Fruit fly (Drosophila melanogaster) whole organism, embryonic: ENCODE measurements around the gene Ppm1.

ENCODE experiments used
- Aef1 ChIP-seq: fragments of 200-800 bp; sonication (Bioruptor generic); IDR thresholded peaks from 3 replicates; pipeline ENCODE4 v1.3.6; 2022; ENCODE audit warnings: missing biosample characterization, missing genetic modification characterization
- B-H2 ChIP-seq: fragments of 200-800 bp; sonication (Bioruptor generic); optimal IDR thresholded peaks from 2 replicates; lab custom pipeline; 2018; ENCODE audit warnings: missing biosample characterization, mild to moderate bottlenecking, missing genetic modification characterization
- Bgb ChIP-seq: fragments of 200-800 bp; sonication (Bioruptor generic); IDR thresholded peaks from 2 replicates; pipeline ENCODE4 v1.3.6; 2022; ENCODE audit warnings: missing biosample characterization, missing genetic modification characterization; ENCODE audit not compliant: partially characterized antibody
- CG12071 ChIP-seq: fragments of 200-800 bp; sonication (Bioruptor generic); optimal IDR thresholded peaks from 3 replicates; lab custom pipeline; 2018; ENCODE audit warnings: missing biosample characterization, mild to moderate bottlenecking, missing genetic modification characterization
- CG12391 ChIP-seq: fragments of 200-800 bp; sonication (Bioruptor generic); optimal IDR thresholded peaks from 3 replicates; lab custom pipeline; 2018; ENCODE audit warnings: missing biosample characterization, mild to moderate bottlenecking, missing genetic modification characterization, moderate library complexity
- CG13894 ChIP-seq: fragments of 200-800 bp; sonication (Bioruptor generic); optimal IDR thresholded peaks from 3 replicates; lab custom pipeline; 2018; ENCODE audit warnings: missing biosample characterization, mild to moderate bottlenecking, missing genetic modification characterization, moderate library complexity
- CG1529 ChIP-seq: fragments of 200-800 bp; sonication (Bioruptor generic); optimal IDR thresholded peaks from 3 replicates; lab custom pipeline; 2018; ENCODE audit warnings: missing biosample characterization, missing genetic modification characterization
- CG15514 ChIP-seq: fragments of 200-800 bp; sonication (Bioruptor generic); optimal IDR thresholded peaks from 3 replicates; lab custom pipeline; 2017; ENCODE audit warnings: missing biosample characterization, missing genetic modification characterization, mild to moderate bottlenecking, moderate library complexity, missing genetic modification reagents
- CG15601 ChIP-seq: fragments of 200-800 bp; sonication (Bioruptor generic); optimal IDR thresholded peaks from 3 replicates; lab custom pipeline; 2019; ENCODE audit warnings: missing biosample characterization, mild to moderate bottlenecking, missing genetic modification characterization, moderate library complexity
- CG18599 ChIP-seq: fragments of 200-800 bp; sonication (Bioruptor generic); optimal IDR thresholded peaks from 3 replicates; lab custom pipeline; 2017; ENCODE audit warnings: missing biosample characterization, missing genetic modification characterization, mild to moderate bottlenecking, moderate library complexity, missing genetic modification reagents
- CG18764 ChIP-seq: fragments of 200-800 bp; sonication (Bioruptor generic); optimal IDR thresholded peaks from 3 replicates; lab custom pipeline; 2016; ENCODE audit warnings: missing biosample characterization, missing genetic modification characterization
- CG2202 ChIP-seq: fragments of 200-800 bp; sonication (Bioruptor generic); optimal IDR thresholded peaks from 2 replicates; lab custom pipeline; 2018; ENCODE audit warnings: missing biosample characterization, mild to moderate bottlenecking, missing genetic modification characterization
- CG32532 ChIP-seq: fragments of 200-800 bp; sonication (Bioruptor generic); IDR thresholded peaks from 2 replicates; pipeline ENCODE4 v1.3.6; 2022; ENCODE audit warnings: missing biosample characterization, missing genetic modification characterization
- CG34376 ChIP-seq: fragments of 200-800 bp; sonication (Bioruptor generic); optimal IDR thresholded peaks from 2 replicates; lab custom pipeline; 2018; ENCODE audit warnings: missing biosample characterization, mild to moderate bottlenecking, missing genetic modification characterization
- CG43689 ChIP-seq: fragments of 200-800 bp; sonication (Bioruptor generic); IDR thresholded peaks from 2 replicates; pipeline ENCODE4 v1.3.6; 2022; ENCODE audit warnings: missing biosample characterization, missing genetic modification characterization
- CG6791 ChIP-seq: fragments of 200-800 bp; sonication (Bioruptor generic); IDR thresholded peaks from 3 replicates; pipeline ENCODE4 v1.3.6; 2022; ENCODE audit warnings: missing biosample characterization, missing genetic modification characterization; ENCODE audit not compliant: partially characterized antibody
- CG7963 ChIP-seq: fragments of 200-800 bp; sonication (Bioruptor generic); IDR thresholded peaks from 3 replicates; pipeline ENCODE4 v1.3.6; 2022; ENCODE audit warnings: missing biosample characterization, missing genetic modification characterization; ENCODE audit not compliant: partially characterized antibody
- CG9727 ChIP-seq: fragments of 200-800 bp; sonication (Bioruptor generic); optimal IDR thresholded peaks from 3 replicates; lab custom pipeline; 2017; ENCODE audit warnings: missing biosample characterization, mild to moderate bottlenecking, missing genetic modification characterization
- CG9932 ChIP-seq: fragments of 200-800 bp; sonication (Bioruptor generic); IDR thresholded peaks from 2 replicates; pipeline ENCODE4 v1.3.6; 2022; ENCODE audit warnings: missing biosample characterization, missing genetic modification characterization
- Dbx ChIP-seq: fragments of 200-800 bp; sonication (Bioruptor generic); IDR thresholded peaks from 3 replicates; pipeline ENCODE4 v1.3.6; 2022; ENCODE audit warnings: missing biosample characterization, missing genetic modification characterization
- E2f1 ChIP-seq: fragments of 200-800 bp; sonication (Bioruptor generic); IDR thresholded peaks from 2 replicates; pipeline ENCODE4 v1.3.6; 2022; ENCODE audit warnings: missing biosample characterization, missing genetic modification characterization
- Ets65A ChIP-seq: fragments of 200-800 bp; sonication (Bioruptor generic); peaks from one replicate; lab custom pipeline; 2016; ENCODE audit warnings: missing biosample characterization, missing genetic modification characterization
- Ets97D ChIP-seq: fragments of 200-800 bp; sonication (Bioruptor generic); optimal IDR thresholded peaks from 3 replicates; lab custom pipeline; 2016; ENCODE audit warnings: missing biosample characterization, missing genetic modification characterization
- Hand ChIP-seq: fragments of 200-800 bp; sonication (Bioruptor generic); optimal IDR thresholded peaks from 2 replicates; lab custom pipeline; 2017; ENCODE audit warnings: mild to moderate bottlenecking, missing biosample characterization, missing genetic modification reagents, missing genetic modification characterization
- Hr78 ChIP-seq, 2 experiments: fragments of 200-800 bp in 1 of 2; fragments of >200 bp in 1 of 2; sonication (Bioruptor generic) in 1 of 2; optimal IDR thresholded peaks; 2 replicates each; lab custom pipeline; 2017 to 2019; ENCODE audit warnings: missing biosample characterization in 2 of 2, missing genetic modification characterization in 2 of 2, mild to moderate bottlenecking in 1 of 2, moderate library complexity in 1 of 2
- MTF-1 ChIP-seq: fragments of 200-800 bp; sonication (Bioruptor generic); optimal IDR thresholded peaks from 2 replicates; lab custom pipeline; 2018; ENCODE audit warnings: missing biosample characterization, mild to moderate bottlenecking, missing genetic modification characterization, borderline replicate concordance
- NFAT ChIP-seq: fragments of 200-800 bp; sonication (Bioruptor generic); IDR thresholded peaks from 2 replicates; pipeline ENCODE4 v1.3.6; 2022; ENCODE audit warnings: missing biosample characterization, missing genetic modification characterization
- abd-A ChIP-seq: fragments of 200-800 bp; sonication (Bioruptor generic); optimal IDR thresholded peaks from 3 replicates; lab custom pipeline; 2019; ENCODE audit warnings: missing biosample characterization, mild to moderate bottlenecking, missing genetic modification characterization, moderate library complexity
- ash1 ChIP-seq: fragments of 200-800 bp; sonication (Bioruptor generic); optimal IDR thresholded peaks from 2 replicates; lab custom pipeline; 2018; ENCODE audit warnings: missing biosample characterization, mild to moderate bottlenecking, missing genetic modification characterization
- bbx ChIP-seq: fragments of 200-800 bp; sonication (Bioruptor generic); IDR thresholded peaks from 2 replicates; pipeline ENCODE4 v1.3.6; 2022; ENCODE audit warnings: missing biosample characterization, missing genetic modification characterization; ENCODE audit not compliant: partially characterized antibody
- bigmax ChIP-seq: fragments of 200-800 bp; sonication (Bioruptor generic); optimal IDR thresholded peaks from 2 replicates; lab custom pipeline; 2018; ENCODE audit warnings: missing biosample characterization, mild to moderate bottlenecking, missing genetic modification characterization
- cas ChIP-seq: fragments of 200-800 bp; sonication (Bioruptor generic); IDR thresholded peaks from 2 replicates; pipeline ENCODE4 v1.3.6; 2022; ENCODE audit warnings: missing biosample characterization, missing genetic modification characterization
- chinmo ChIP-seq: fragments of 200-800 bp; sonication (Bioruptor generic); IDR thresholded peaks from 4 replicates; pipeline ENCODE4 v1.3.6; 2022; ENCODE audit warnings: missing biosample characterization, missing genetic modification characterization; ENCODE audit not compliant: partially characterized antibody
- chm ChIP-seq: fragments of 200-800 bp; sonication (Bioruptor generic); IDR thresholded peaks from 2 replicates; pipeline ENCODE4 v1.3.6; 2022; ENCODE audit warnings: missing biosample characterization, missing genetic modification characterization
- chn ChIP-seq: fragments of 200-800 bp; sonication (Bioruptor generic); optimal IDR thresholded peaks from 2 replicates; lab custom pipeline; 2016; ENCODE audit warnings: missing biosample characterization, missing genetic modification characterization
- dm ChIP-seq: fragments of 200-800 bp; sonication (Bioruptor generic); optimal IDR thresholded peaks from 3 replicates; lab custom pipeline; 2016; ENCODE audit warnings: missing biosample characterization, missing genetic modification characterization
- fd102C ChIP-seq: fragments of 200-800 bp; sonication (Bioruptor generic); optimal IDR thresholded peaks from 2 replicates; lab custom pipeline; 2018; ENCODE audit warnings: missing biosample characterization, mild to moderate bottlenecking, missing genetic modification characterization, moderate library complexity
- insv ChIP-seq, 2 experiments: fragments of 200-800 bp; sonication (Bioruptor generic); optimal IDR thresholded peaks; 3 replicates each; lab custom pipeline; 2016 to 2018; ENCODE audit warnings: missing biosample characterization in 2 of 2, missing genetic modification characterization in 2 of 2
- maf-S ChIP-seq: fragments of 200-800 bp; sonication (Bioruptor generic); optimal IDR thresholded peaks from 2 replicates; lab custom pipeline; 2016; ENCODE audit warnings: missing biosample characterization, missing genetic modification characterization
- otp ChIP-seq: fragments of 200-800 bp; sonication (Bioruptor generic); IDR thresholded peaks from 3 replicates; pipeline ENCODE4, ENCODE4 v1.3.6; 2022; ENCODE audit warnings: missing biosample characterization, missing genetic modification characterization
- pzg ChIP-seq: fragments of 200-800 bp; sonication (Bioruptor generic); optimal IDR thresholded peaks from 3 replicates; lab custom pipeline; 2018; ENCODE audit warnings: missing biosample characterization, mild to moderate bottlenecking, missing genetic modification characterization, moderate library complexity
- rib ChIP-seq: fragments of 200-800 bp; sonication (Bioruptor generic); IDR thresholded peaks from 2 replicates; pipeline ENCODE4 v1.3.6; 2022; ENCODE audit warnings: missing biosample characterization, missing genetic modification characterization
- sd ChIP-seq: fragments of 200-800 bp; sonication (Bioruptor generic); optimal IDR thresholded peaks from 3 replicates; lab custom pipeline; 2018; ENCODE audit warnings: missing biosample characterization, mild to moderate bottlenecking, missing genetic modification characterization, moderate library complexity
- sob ChIP-seq: fragments of 200-800 bp; sonication (Bioruptor generic); IDR thresholded peaks from 2 replicates; pipeline ENCODE4 v1.3.6; 2022; ENCODE audit warnings: missing biosample characterization, missing genetic modification characterization
- trh ChIP-seq: fragments of 200-800 bp; sonication (Bioruptor generic); optimal IDR thresholded peaks from 2 replicates; lab custom pipeline; 2016; ENCODE audit warnings: missing biosample characterization, missing genetic modification characterization
- ttk ChIP-seq: fragments of 200-800 bp; sonication (Bioruptor generic); IDR thresholded peaks from 2 replicates; pipeline ENCODE4 v2.1.2; 2022; ENCODE audit warnings: missing biosample characterization, missing genetic modification characterization

Gene Ppm1

DNA sequence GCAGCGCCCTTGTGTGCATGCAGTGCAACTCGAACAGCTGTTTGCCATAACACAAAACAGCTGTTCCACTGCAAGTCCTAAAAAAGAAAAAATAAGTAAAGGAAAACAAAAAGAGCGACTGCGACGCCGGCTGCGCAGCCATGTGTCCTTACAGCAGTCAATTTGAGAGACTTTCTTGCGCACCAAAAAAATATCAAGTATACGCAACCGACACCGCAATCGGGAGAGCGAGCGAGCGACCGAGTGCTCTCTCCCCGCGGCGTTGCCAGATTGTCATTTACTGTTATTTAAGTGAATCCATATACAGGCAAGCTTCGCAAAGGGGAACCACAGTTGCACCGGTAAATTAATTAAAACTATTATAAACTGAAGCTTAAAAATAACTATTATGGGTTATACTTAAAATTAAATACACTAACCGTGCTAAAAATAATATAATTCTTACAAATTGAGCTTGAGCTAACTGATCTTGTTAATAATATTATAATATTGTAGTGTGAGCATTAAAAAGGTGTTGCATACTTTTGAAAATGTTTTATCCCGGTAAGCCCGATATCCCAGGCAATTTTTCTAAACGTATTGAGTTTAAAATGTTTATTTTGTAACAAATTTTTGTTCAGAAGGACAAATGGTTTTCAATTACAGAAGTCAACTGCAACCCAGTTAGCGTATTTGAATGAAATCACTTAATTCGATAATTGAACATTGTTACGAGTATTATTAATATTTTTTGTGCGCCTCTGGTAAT lies 49.0 kb downstream of the Ppm1 start (continued):
- TF ChIP-seq CG15601 (tag; lab: Kevin White, UChicago) = no peak
- TF ChIP-seq CG18764 (GFP tag; lab: Kevin White, UChicago) = no peak
- peak; percentile 21 for TF ChIP-seq MTF-1
- no peak for TF ChIP-seq CG43689 (GFP tag; lab: Robert Waterston, UW)

DNA sequence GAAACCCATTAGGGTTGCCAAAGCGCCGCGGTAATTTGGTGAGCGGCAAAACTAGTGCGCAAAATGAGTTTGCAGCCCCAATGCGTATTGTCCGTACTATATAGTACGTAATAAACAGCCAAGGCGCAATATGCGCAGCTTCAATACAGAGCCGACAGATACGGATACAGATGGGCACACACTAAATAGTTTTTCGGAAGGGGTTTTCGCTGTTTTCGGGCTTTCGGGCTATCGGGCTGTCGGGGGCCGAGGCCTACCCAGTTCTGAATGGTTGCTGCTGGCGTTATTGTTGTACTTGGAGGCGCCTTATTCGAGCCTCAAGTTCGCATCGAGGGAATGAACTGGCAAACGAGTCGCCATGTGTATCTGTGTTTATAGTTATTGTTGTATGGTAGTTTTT lies 49.5 kb downstream of the Ppm1 start:
- TF ChIP-seq cas (0 out of 2 replicates have a peak, but pooled peaks have one; percentile 34), abd-A (tag; lab: Kevin White, UChicago) (peak; percentile 24), sob (GFP tag; lab: Robert Waterston, UW) (peak; percentile 29; the same call in 1 of the 2 replicates), NFAT (GFP tag; lab: Robert Waterston, UW) (0 out of 2 replicates have a peak, but pooled peaks have one; percentile 9), CG9932 (peak; percentile 45), E2f1 (no peak), otp (GFP tag; lab: Robert Waterston, UW) (no peak), fd102C (GFP tag; lab: Kevin White, UChicago) (no peak), trh (GFP tag; lab: Kevin White, UChicago) (no peak), pzg (GFP tag; lab: Kevin White, UChicago) (no peak), chinmo (GFP tag; lab: Robert Waterston, UW) (peak; percentile 83), Aef1 (GFP tag; lab: Robert Waterston, UW) (0 out of 3 replicates have a peak, but pooled peaks have one; percentile 21), bbx (GFP tag; lab: Robert Waterston, UW) (0 out of 2 replicates have a peak, but pooled peaks have one; percentile 28), bigmax (GFP tag; lab: Kevin White, UChicago) (no peak), MTF-1 (no peak), Hr78 (GFP tag; optimal IDR thresholded peaks at IDR 0.05; lab: Kevin White, UChicago) (no peak), B-H2 (GFP tag; lab: Kevin White, UChicago) (peak; percentile 67), ash1 (GFP tag; lab: Kevin White, UChicago) (peak; percentile 5), rib (0 out of 2 replicates have a peak, but pooled peaks have one; percentile 19), CG32532 (GFP tag; lab: Robert Waterston, UW) (peak; percentile 41; the same call in 1 of the 2 replicates), CG18599 (GFP tag; lab: Kevin White, UChicago) (peak; percentile 15), CG1529 (GFP tag; lab: Kevin White, UChicago) (no peak), chm (0 out of 2 replicates have a peak, but pooled peaks have one; percentile 23), Bgb (peak; percentile 39; the same call in 1 of the 2 replicates), CG12071 (GFP tag; lab: Kevin White, UChicago) (peak; percentile 38), CG12391 (no peak), sd (tag; lab: Kevin White, UChicago) (peak; percentile 35), Hand (GFP tag; lab: Kevin White, UChicago) (peak; percentile 13), Dbx (GFP tag; lab: Robert Waterston, UW) (no peak; the same call in 2 of the 3 replicates), chn (GFP tag; lab: Kevin White, UChicago) (no peak), insv (GFP tag; optimal IDR thresholded peaks at IDR 0.05; lab: Kevin White, UChicago) (no peak), Ets97D (GFP tag; lab: Kevin White, UChicago) (no peak), ttk (GFP tag; lab: Robert Waterston, UW) (no peak), maf-S (GFP tag; lab: Kevin White, UChicago) (no peak), CG13894 (tag; lab: Kevin White, UChicago) (peak; percentile 99), CG15514 (GFP tag; lab: Kevin White, UChicago) (peak; percentile 49), CG34376 (GFP tag; lab: Kevin White, UChicago) (peak; percentile 59), dm (GFP tag; lab: Kevin White, UChicago) (no peak), CG9727 (GFP tag; lab: Kevin White, UChicago) (no peak), Ets65A (GFP tag; lab: Kevin White, UChicago) (no peak), CG2202 (tag; lab: Kevin White, UChicago) (no peak), CG7963 (GFP tag; lab: Robert Waterston, UW) (no peak), CG6791 (GFP tag; lab: Robert Waterston, UW) (no peak)
